Worm (Caenorhabditis elegans) whole organism, early embryonic: ENCODE data around the gene K08H2.5.

Experiments
- B0310.2 ChIP-seq: sonication (generic microtip); optimal IDR thresholded peaks from 2 replicates; lab custom pipeline; 2016; ENCODE audit warnings: mild to moderate bottlenecking, missing genetic modification characterization, missing compliant biosample characterization
- ama-1 ChIP-seq: fragments of 150-350 bp; optimal IDR thresholded peaks from 2 replicates; lab custom pipeline; 2014
- hmbx-1 ChIP-seq: sonication (generic microtip); optimal IDR thresholded peaks from 2 replicates; lab custom pipeline; 2016; ENCODE audit warnings: mild to moderate bottlenecking, missing genetic modification characterization, missing compliant biosample characterization
- hmg-4 ChIP-seq: fragments of 200-800 bp; sonication (Bioruptor generic); optimal IDR thresholded peaks from 2 replicates; lab custom pipeline; 2018; ENCODE audit warnings: mild to moderate bottlenecking, missing genetic modification characterization, missing compliant biosample characterization
- hnd-1 ChIP-seq: sonication (generic microtip); optimal IDR thresholded peaks from 2 replicates; lab custom pipeline; 2016; ENCODE audit warnings: missing genetic modification characterization, missing compliant biosample characterization
- pes-1 ChIP-seq: fragments of 200-800 bp; sonication (Bioruptor generic); IDR thresholded peaks from 2 replicates; pipeline ENCODE4 v1.3.6; 2022; ENCODE audit warnings: missing genetic modification reagents, missing genetic modification characterization, missing compliant biosample characterization
- sea-1 ChIP-seq: fragments of 200-800 bp; sonication (Bioruptor generic); conservative IDR thresholded peaks from 2 replicates; pipeline ENCODE4 v1.3.6; 2022; ENCODE audit warnings: missing genetic modification characterization, missing compliant biosample characterization

DNA sequence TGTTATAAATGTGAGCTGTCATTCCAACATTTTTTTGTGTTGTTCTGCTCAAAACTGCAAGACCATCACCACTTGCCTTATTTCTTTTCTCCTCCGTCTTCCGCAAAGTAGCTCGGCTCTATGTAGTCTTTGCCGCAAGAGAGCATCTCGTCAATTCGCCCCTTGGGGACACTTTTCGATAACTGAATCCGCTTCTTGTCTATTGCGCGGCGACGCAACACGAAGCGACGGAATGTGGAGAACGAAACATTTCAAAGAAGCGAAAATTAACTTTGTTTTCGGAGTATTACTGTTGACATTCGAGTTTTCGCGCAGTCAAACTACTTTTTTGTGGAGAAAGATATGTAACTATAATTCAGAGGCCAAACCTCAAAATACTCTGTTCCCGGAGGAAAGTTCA, 44.0 kb downstream of the K08H2.5 start:
- TF ChIP-seq ama-1 (lab: Kevin White, UChicago): no peak
- TF ChIP-seq sea-1: no peak
- TF ChIP-seq B0310.2 (tag; lab: Kevin White, UChicago): no peak
- no peak for TF ChIP-seq hmg-4
- no peak for TF ChIP-seq pes-1 (GFP tag; lab: Robert Waterston, UW)
- no peak for TF ChIP-seq hnd-1
- no peak for TF ChIP-seq hmbx-1
